Worm (Caenorhabditis elegans) whole organism, L1 larva: ENCODE measurements around the gene anmt-2.

ENCODE experiments used
- ceh-82 ChIP-seq, 3 experiments: fragments of 150-350 bp in 1 of 3; sonication (generic microtip) in 2 of 3; optimal IDR thresholded peaks; 2 replicates each; lab custom pipeline; 2014 to 2017; ENCODE audit warnings: missing biosample characterization in 3 of 3, missing genetic modification characterization in 3 of 3
- nhr-11 ChIP-seq: fragments of 150-350 bp; optimal IDR thresholded peaks from 2 replicates; lab custom pipeline; 2014; ENCODE audit warnings: missing biosample characterization, missing genetic modification characterization
- nhr-12 ChIP-seq: sonication (generic microtip); optimal IDR thresholded peaks from 2 replicates; lab custom pipeline; 2017; ENCODE audit warnings: missing biosample characterization, missing genetic modification characterization
- nhr-28 ChIP-seq: fragments of 150-350 bp; optimal IDR thresholded peaks from 2 replicates; lab custom pipeline; 2014; ENCODE audit warnings: missing biosample characterization, missing genetic modification characterization
- nhr-90 ChIP-seq: sonication (generic microtip); optimal IDR thresholded peaks from 2 replicates; lab custom pipeline; 2016; ENCODE audit warnings: mild to moderate bottlenecking, missing genetic modification characterization, missing compliant biosample characterization; ENCODE audit not compliant: poor library complexity
- pqm-1 ChIP-seq: sonication (generic microtip); optimal IDR thresholded peaks from 3 replicates; lab custom pipeline; 2017; ENCODE audit warnings: missing biosample characterization, missing genetic modification characterization
- sptf-1 ChIP-seq: fragments of 150-350 bp; optimal IDR thresholded peaks from 2 replicates; lab custom pipeline; 2014; ENCODE audit warnings: missing biosample characterization, missing genetic modification characterization
- unc-62 ChIP-seq: fragments of 150-350 bp; optimal IDR thresholded peaks from 2 replicates; lab custom pipeline; 2014; ENCODE audit warnings: missing biosample characterization, missing genetic modification reagents, missing genetic modification characterization

DNA sequence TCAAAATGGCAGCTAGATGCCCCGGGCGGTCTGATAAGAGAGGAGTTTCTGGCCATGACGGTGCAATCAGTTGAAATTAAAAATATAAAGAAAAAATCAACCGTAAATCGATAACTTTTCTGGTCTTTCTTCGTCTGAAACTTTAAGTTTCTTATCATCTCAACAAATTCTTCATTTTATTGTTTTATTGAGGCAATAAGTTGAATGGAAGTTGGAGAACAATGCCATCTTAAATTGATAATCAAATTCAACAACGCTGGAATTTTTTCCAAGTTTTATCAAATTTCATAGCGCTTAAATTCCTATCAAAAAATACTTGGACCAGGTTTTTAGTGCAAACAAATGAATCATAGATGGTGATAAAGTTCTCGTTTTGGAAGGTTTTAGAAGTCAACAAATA is 40.6 kb downstream of the anmt-2 start:
- TF ChIP-seq sptf-1 (tag; lab: Kevin White, UChicago) (no peak), nhr-90 (no peak), pqm-1 (peak; percentile 50), nhr-11 (tag; lab: Kevin White, UChicago) (no peak), nhr-12 (no peak), nhr-28 (no peak), ceh-82 (tag; optimal IDR thresholded peaks at IDR 0.05; lab: Kevin White, UChicago) (no peak), unc-62 (GFP tag; lab: Kevin White, UChicago) (no peak)
